Worm (Caenorhabditis elegans) whole organism, L1 larva: ENCODE data around the gene rpt-6.

ENCODE experiments used
- F16B12.6 ChIP-seq: fragments of 150-350 bp; optimal IDR thresholded peaks from 2 replicates; lab custom pipeline; 2014; ENCODE audit warnings: missing biosample characterization, missing genetic modification characterization
- alr-1 ChIP-seq: fragments of 200-800 bp; sonication (Bioruptor generic); optimal IDR thresholded peaks from 2 replicates; lab custom pipeline; 2018; ENCODE audit warnings: borderline replicate concordance, mild to moderate bottlenecking, missing genetic modification characterization, missing compliant biosample characterization
- aly-2 ChIP-seq: fragments of 150-350 bp; optimal IDR thresholded peaks from 2 replicates; lab custom pipeline; 2014; ENCODE audit warnings: missing biosample characterization, missing genetic modification characterization
- ama-1 ChIP-seq: fragments of 150-350 bp; optimal IDR thresholded peaks from 2 replicates; lab custom pipeline; 2014
- ceh-8 ChIP-seq: fragments of 200-800 bp; sonication (Bioruptor generic); optimal IDR thresholded peaks from 2 replicates; lab custom pipeline; 2018; ENCODE audit warnings: mild to moderate bottlenecking, missing genetic modification characterization, moderate library complexity, missing compliant biosample characterization
- ceh-82 ChIP-seq, 3 experiments: fragments of 150-350 bp in 1 of 3; sonication (generic microtip) in 2 of 3; optimal IDR thresholded peaks; 2 replicates each; lab custom pipeline; 2014 to 2017; ENCODE audit warnings: missing biosample characterization in 3 of 3, missing genetic modification characterization in 3 of 3
- ceh-88 ChIP-seq: fragments of 200-800 bp; sonication (Bioruptor generic); IDR thresholded peaks from 2 replicates; pipeline ENCODE4 v1.3.6; 2022; ENCODE audit warnings: missing genetic modification characterization, missing compliant biosample characterization
- dsc-1 ChIP-seq: sonication (generic microtip); optimal IDR thresholded peaks from 2 replicates; lab custom pipeline; 2016; ENCODE audit warnings: mild to moderate bottlenecking, missing genetic modification characterization, missing compliant biosample characterization
- efl-1 ChIP-seq, 4 experiments: fragments of 150-350 bp; optimal IDR thresholded peaks in 3 of 4; peaks in 1 of 4; 1 replicate in 1 of 4; 2 replicates in 3 of 4; lab custom pipeline; 2014; ENCODE audit warnings: missing biosample characterization in 2 of 4, missing genetic modification characterization in 2 of 4, missing genetic modification reagents in 2 of 4
- efl-3 ChIP-seq: fragments of 200-800 bp; sonication (Bioruptor generic); optimal IDR thresholded peaks from 2 replicates; lab custom pipeline; 2018; ENCODE audit warnings: mild to moderate bottlenecking, missing genetic modification characterization, missing compliant biosample characterization
- elt-3 ChIP-seq, 6 experiments: fragments of 150-350 bp in 1 of 6; sonication (generic microtip); optimal IDR thresholded peaks; 2 replicates each; lab custom pipeline; 2017 to 2018; ENCODE audit warnings: missing biosample characterization in 6 of 6, missing genetic modification characterization in 6 of 6, inconsistent platforms in 1 of 6
- fkh-8 ChIP-seq: sonication (generic microtip); optimal IDR thresholded peaks from 2 replicates; lab custom pipeline; 2016; ENCODE audit warnings: mild to moderate bottlenecking, missing genetic modification characterization, missing compliant biosample characterization
- fos-1 ChIP-seq: fragments of 150-350 bp; optimal IDR thresholded peaks from 2 replicates; lab custom pipeline; 2014; ENCODE audit warnings: missing biosample characterization, missing genetic modification characterization
- hlh-17 ChIP-seq: fragments of 200-800 bp; sonication (Bioruptor generic); optimal IDR thresholded peaks from 2 replicates; lab custom pipeline; 2018; ENCODE audit warnings: missing genetic modification characterization, mild to moderate bottlenecking, missing compliant biosample characterization, moderate library complexity, borderline replicate concordance
- irx-1 ChIP-seq: sonication (generic microtip); optimal IDR thresholded peaks from 2 replicates; lab custom pipeline; 2016; ENCODE audit warnings: missing genetic modification characterization, missing compliant biosample characterization
- lin-13 ChIP-seq: fragments of 150-350 bp; optimal IDR thresholded peaks from 2 replicates; lab custom pipeline; 2014; ENCODE audit warnings: missing biosample characterization, missing genetic modification reagents, missing genetic modification characterization
- lin-14 ChIP-seq: fragments of 200-800 bp; sonication (Bioruptor generic); optimal IDR thresholded peaks from 2 replicates; lab custom pipeline; 2018; ENCODE audit warnings: mild to moderate bottlenecking, missing genetic modification characterization, moderate library complexity, missing compliant biosample characterization
- lin-15B ChIP-seq: fragments of 150-350 bp; sonication (generic microtip); optimal IDR thresholded peaks from 3 replicates; lab custom pipeline; 2014; ENCODE audit warnings: missing biosample characterization, missing genetic modification characterization
- lin-39 ChIP-seq: fragments of 150-350 bp; optimal IDR thresholded peaks from 2 replicates; lab custom pipeline; 2014; ENCODE audit warnings: missing biosample characterization, missing genetic modification reagents, missing genetic modification characterization
- lsy-2 ChIP-seq, 2 experiments: fragments of 150-350 bp; optimal IDR thresholded peaks; 2 replicates each; lab custom pipeline; 2014; ENCODE audit warnings: missing biosample characterization in 2 of 2, missing genetic modification characterization in 2 of 2
- mdl-1 ChIP-seq, 2 experiments: fragments of 150-350 bp; optimal IDR thresholded peaks; 2 replicates each; lab custom pipeline; 2014 to 2017; ENCODE audit warnings: missing biosample characterization in 2 of 2, missing genetic modification characterization in 2 of 2, inconsistent platforms in 1 of 2
- mep-1 ChIP-seq: fragments of 150-350 bp; optimal IDR thresholded peaks from 2 replicates; lab custom pipeline; 2014; ENCODE audit warnings: missing biosample characterization, missing genetic modification characterization
- nhr-19 ChIP-seq: fragments of 200-800 bp; sonication (Bioruptor generic); conservative IDR thresholded peaks from 2 replicates; pipeline ENCODE4 v1.3.6; 2022; ENCODE audit warnings: missing genetic modification characterization, missing compliant biosample characterization
- nhr-47 ChIP-seq: sonication (generic microtip); optimal IDR thresholded peaks from 2 replicates; lab custom pipeline; 2016; ENCODE audit warnings: mild to moderate bottlenecking, missing genetic modification characterization, moderate library complexity, missing compliant biosample characterization
- nhr-77 ChIP-seq: fragments of 150-350 bp; optimal IDR thresholded peaks from 2 replicates; lab custom pipeline; 2014; ENCODE audit warnings: missing biosample characterization, missing genetic modification characterization
- nhr-85 ChIP-seq: sonication (generic microtip); peaks from one replicate; lab custom pipeline; 2016; ENCODE audit warnings: missing genetic modification characterization, inconsistent platforms, missing compliant biosample characterization
- nhr-90 ChIP-seq: sonication (generic microtip); optimal IDR thresholded peaks from 2 replicates; lab custom pipeline; 2016; ENCODE audit warnings: mild to moderate bottlenecking, missing genetic modification characterization, missing compliant biosample characterization; ENCODE audit not compliant: poor library complexity
- pqm-1 ChIP-seq: sonication (generic microtip); optimal IDR thresholded peaks from 3 replicates; lab custom pipeline; 2017; ENCODE audit warnings: missing biosample characterization, missing genetic modification characterization
- skn-1 ChIP-seq: fragments of 150-350 bp; optimal IDR thresholded peaks from 2 replicates; lab custom pipeline; 2014; ENCODE audit warnings: missing biosample characterization, missing genetic modification characterization
- snpc-4 ChIP-seq: fragments of 150-350 bp; optimal IDR thresholded peaks from 2 replicates; lab custom pipeline; 2014; ENCODE audit warnings: missing biosample characterization, missing genetic modification characterization
- snu-23 ChIP-seq: sonication (generic microtip); optimal IDR thresholded peaks from 2 replicates; lab custom pipeline; 2016; ENCODE audit warnings: missing genetic modification characterization, missing compliant biosample characterization
- sox-4 ChIP-seq: sonication (generic microtip); optimal IDR thresholded peaks from 2 replicates; lab custom pipeline; 2016; ENCODE audit warnings: missing genetic modification characterization, missing compliant biosample characterization
- sptf-1 ChIP-seq: fragments of 150-350 bp; optimal IDR thresholded peaks from 2 replicates; lab custom pipeline; 2014; ENCODE audit warnings: missing biosample characterization, missing genetic modification characterization
- tbx-2 ChIP-seq: sonication (generic microtip); optimal IDR thresholded peaks from 2 replicates; lab custom pipeline; 2016; ENCODE audit warnings: missing genetic modification characterization, missing compliant biosample characterization
- tlp-1 ChIP-seq: fragments of 150-350 bp; optimal IDR thresholded peaks from 2 replicates; lab custom pipeline; 2014; ENCODE audit warnings: missing biosample characterization, missing genetic modification characterization
- unc-130 ChIP-seq: fragments of 150-350 bp; optimal IDR thresholded peaks from 2 replicates; lab custom pipeline; 2017; ENCODE audit warnings: missing biosample characterization, missing genetic modification characterization, inconsistent platforms
- unc-30 ChIP-seq: sonication (generic microtip); optimal IDR thresholded peaks from 2 replicates; lab custom pipeline; 2017; ENCODE audit warnings: missing biosample characterization, missing genetic modification characterization
- unc-62 ChIP-seq: fragments of 150-350 bp; optimal IDR thresholded peaks from 2 replicates; lab custom pipeline; 2014; ENCODE audit warnings: missing biosample characterization, missing genetic modification reagents, missing genetic modification characterization
- xbp-1 ChIP-seq: sonication (generic microtip); optimal IDR thresholded peaks from 2 replicates; lab custom pipeline; 2016; ENCODE audit warnings: missing genetic modification characterization, missing compliant biosample characterization
- zip-4 ChIP-seq: fragments of 200-800 bp; sonication (Bioruptor generic); optimal IDR thresholded peaks from 2 replicates; lab custom pipeline; 2018; ENCODE audit warnings: mild to moderate bottlenecking, missing genetic modification characterization, moderate library complexity, missing compliant biosample characterization
- ztf-4 ChIP-seq: fragments of 150-350 bp; optimal IDR thresholded peaks from 2 replicates; lab custom pipeline; 2014; ENCODE audit warnings: missing biosample characterization, missing genetic modification characterization

rpt-6 gene

ce11 chrIII:12372080-12373065 lies 2.1 kb downstream of the rpt-6 start:
- TF ChIP-seq efl-1 (optimal IDR thresholded peaks at IDR 0.05; lab: Kevin White, UChicago) (no peak), efl-1 (GFP tag; optimal IDR thresholded peaks at IDR 0.05 in 1 of 2; lab: Kevin White, UChicago) (peak in 1 of 2 experiments; percentile 21), unc-30 (tag; lab: Kevin White, UChicago) (no peak)
- TF ChIP-seq, all 84 proteins: peak for 1

DNA sequence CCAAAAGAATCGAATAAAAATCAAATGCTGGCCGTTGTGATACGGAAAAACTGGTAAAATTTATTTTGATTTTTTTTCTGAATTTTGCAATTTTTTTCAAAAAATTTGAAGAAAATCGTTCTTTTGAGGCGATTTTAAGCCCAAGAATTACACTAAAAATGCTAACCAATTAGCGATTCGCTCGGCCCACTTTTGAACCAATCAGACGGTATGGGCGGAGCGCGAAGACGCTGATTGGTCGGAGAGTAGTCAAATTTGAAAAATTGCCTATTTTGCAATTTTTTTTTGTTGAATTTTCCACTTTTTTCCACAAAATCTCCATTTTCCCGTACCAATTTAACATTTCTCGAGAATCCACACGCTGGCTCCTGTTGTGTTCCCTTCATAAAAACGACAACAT lies 3.0 kb downstream of the rpt-6 start:
- TF ChIP-seq irx-1 (no peak), sptf-1 (no peak), tlp-1 (tag; lab: Kevin White, UChicago) (no peak), fos-1 (tag; lab: Kevin White, UChicago) (no peak), nhr-19 (GFP tag; lab: Robert Waterston, UW) (no peak), mep-1 (tag; lab: Kevin White, UChicago) (no peak), lin-13 (GFP tag; lab: Kevin White, UChicago) (no peak), nhr-77 (no peak), unc-62 (GFP tag; lab: Kevin White, UChicago) (no peak), alr-1 (tag; lab: Kevin White, UChicago) (no peak)
- TF ChIP-seq, all 84 proteins: peak for 0

DNA sequence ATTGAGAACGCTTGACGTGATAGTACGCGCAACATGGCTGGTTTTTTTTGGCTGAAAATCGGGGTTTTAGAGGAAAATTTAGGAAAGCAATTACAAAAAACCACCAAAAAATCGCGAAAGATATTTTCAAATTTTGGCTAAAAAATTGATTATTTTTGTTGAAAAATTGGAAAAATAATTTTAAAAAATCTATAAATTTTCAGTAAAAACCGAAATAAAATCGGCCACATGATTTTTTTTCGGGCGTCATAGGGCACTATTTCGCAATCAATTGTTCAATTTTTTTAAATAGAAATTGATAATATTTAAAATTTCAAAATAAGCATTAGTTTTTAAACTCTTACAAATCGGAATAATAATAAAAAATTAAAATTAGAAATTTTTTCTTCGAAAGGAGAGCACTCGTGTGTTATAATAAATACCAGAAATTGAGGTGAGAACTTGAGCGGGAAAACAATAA lies 3.6 kb downstream of the rpt-6 start, which contains the start of gene glrx-5:
TSS of gene glrx-5 (minus strand) at position 51 of the 460 bp plus-strand sequence.
- TF ChIP-seq ceh-88 (no peak), zip-4 (GFP tag; lab: Kevin White, UChicago) (no peak), elt-3 (tag; optimal IDR thresholded peaks at IDR 0.05; lab: Kevin White, UChicago) (no peak), F16B12.6 (tag; lab: Kevin White, UChicago) (no peak), nhr-85 (tag; lab: Kevin White, UChicago) (no peak), lin-39 (tag; lab: Kevin White, UChicago) (no peak), fkh-8 (tag; lab: Kevin White, UChicago) (no peak), alr-1 (tag; lab: Kevin White, UChicago) (no peak), snpc-4 (no peak), ceh-82 (tag; optimal IDR thresholded peaks at IDR 0.05; lab: Kevin White, UChicago) (no peak), fos-1 (tag; lab: Kevin White, UChicago) (no peak), aly-2 (tag; lab: Kevin White, UChicago) (no peak), hlh-17 (GFP tag; lab: Kevin White, UChicago) (no peak), ztf-4 (no peak), nhr-19 (GFP tag; lab: Robert Waterston, UW) (no peak), efl-3 (GFP tag; lab: Kevin White, UChicago) (no peak)

DNA sequence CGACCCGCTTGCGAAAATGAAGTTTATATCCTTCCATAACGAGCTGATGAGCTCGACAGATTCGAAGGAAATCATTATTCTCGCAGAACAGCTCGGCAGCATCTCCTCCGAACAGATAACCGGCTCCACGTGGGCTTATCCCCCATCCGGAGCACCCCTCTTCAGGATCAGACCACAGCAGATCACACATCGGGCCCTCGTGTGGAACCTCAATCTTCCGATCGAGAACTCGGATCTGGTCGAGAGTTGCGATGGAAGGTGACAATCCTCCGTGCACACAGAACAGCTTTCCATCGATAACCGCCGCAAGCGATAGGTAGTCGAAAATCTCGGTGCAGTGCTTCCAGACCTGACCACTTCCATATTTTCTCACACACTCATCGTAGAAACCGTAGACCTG lies 5.4 kb downstream of the rpt-6 start:
- no peak for TF ChIP-seq mdl-1 (tag; optimal IDR thresholded peaks at IDR 0.05; lab: Kevin White, UChicago)
- no peak for TF ChIP-seq nhr-19 (GFP tag; lab: Robert Waterston, UW)
- TF ChIP-seq unc-130: no peak
- no peak for TF ChIP-seq efl-1 (optimal IDR thresholded peaks at IDR 0.05; lab: Kevin White, UChicago)
- no peak for TF ChIP-seq efl-1 (GFP tag; optimal IDR thresholded peaks at IDR 0.05 in 1 of 2; lab: Kevin White, UChicago)
- no peak for TF ChIP-seq lin-14 (GFP tag; lab: Kevin White, UChicago)
- TF ChIP-seq sox-4 (tag; lab: Kevin White, UChicago): no peak
- TF ChIP-seq hlh-17 (GFP tag; lab: Kevin White, UChicago): no peak
- TF ChIP-seq ama-1: no peak
- TF ChIP-seq, all 84 proteins: peak for 0

ce11 chrIII:12377198-12377662 lies 7.0 kb downstream of the rpt-6 start, which contains the start of gene pph-4.2:
Gene pph-4.2 (minus strand): TSS chrIII:12377248.
- TF ChIP-seq mep-1 (tag; lab: Kevin White, UChicago) (peak; percentile 43), snu-23 (GFP tag; lab: Kevin White, UChicago) (peak; percentile 48), aly-2 (tag; lab: Kevin White, UChicago) (no peak), lin-15B (tag; lab: Kevin White, UChicago) (peak; percentile 42), xbp-1 (peak; percentile 7), efl-1 (optimal IDR thresholded peaks at IDR 0.05; lab: Kevin White, UChicago) (peak; percentile 81 to 93), efl-1 (GFP tag; optimal IDR thresholded peaks at IDR 0.05 in 1 of 2; lab: Kevin White, UChicago) (peak; percentile 92 to 99), nhr-90 (tag; lab: Kevin White, UChicago) (peak; percentile 8), pqm-1 (tag; lab: Kevin White, UChicago) (no peak), skn-1 (peak; percentile 62), lsy-2 (tag; optimal IDR thresholded peaks at IDR 0.05; lab: Kevin White, UChicago) (peak; percentile 58 to 78), dsc-1 (tag; lab: Kevin White, UChicago) (peak; percentile 15), nhr-47 (tag; lab: Kevin White, UChicago) (peak; percentile 49), ceh-82 (tag; optimal IDR thresholded peaks at IDR 0.05; lab: Kevin White, UChicago) (peak in 1 of 3 experiments; percentile 49), tbx-2 (peak; percentile 46), ceh-8 (no peak)
